Fruit fly (Drosophila melanogaster) whole organism, prepupa: Measurements from ENCODE around the gene lace.
A peak's percentile ranks its signal among the peaks of the same experiment; 100 is the strongest.

Experiments used
- CG10631 ChIP-seq: fragments of 200-800 bp; sonication (Bioruptor generic); optimal IDR thresholded peaks from 2 replicates; lab custom pipeline; 2016; ENCODE audit warnings: missing biosample characterization, missing genetic modification characterization
- CG1621 ChIP-seq: fragments of 200-800 bp; sonication (Bioruptor generic); optimal IDR thresholded peaks from 3 replicates; lab custom pipeline; 2018; ENCODE audit warnings: missing biosample characterization, mild to moderate bottlenecking, missing genetic modification characterization
- CG16779 ChIP-seq: fragments of 200-800 bp; sonication (Bioruptor generic); optimal IDR thresholded peaks from 3 replicates; lab custom pipeline; 2017; ENCODE audit warnings: missing biosample characterization, mild to moderate bottlenecking, missing genetic modification characterization
- CG3032 ChIP-seq: fragments of 200-800 bp; optimal IDR thresholded peaks from 2 replicates; lab custom pipeline; 2019; ENCODE audit warnings: missing biosample characterization, mild to moderate bottlenecking, missing genetic modification characterization, moderate library complexity
- CG32006 ChIP-seq: fragments of 200-800 bp; sonication (Bioruptor generic); optimal IDR thresholded peaks from 3 replicates; lab custom pipeline; 2017; ENCODE audit warnings: missing biosample characterization, mild to moderate bottlenecking, missing genetic modification characterization
- CG34406 ChIP-seq: fragments of 200-800 bp; sonication (Bioruptor generic); optimal IDR thresholded peaks from 3 replicates; lab custom pipeline; 2016; ENCODE audit warnings: missing biosample characterization, missing genetic modification characterization
- CG3919 ChIP-seq: fragments of 200-800 bp; sonication (Bioruptor generic); optimal IDR thresholded peaks from 3 replicates; lab custom pipeline; 2016; ENCODE audit warnings: missing biosample characterization, missing genetic modification characterization
- CG4318 ChIP-seq: fragments of 200-800 bp; sonication (Bioruptor generic); optimal IDR thresholded peaks from 3 replicates; lab custom pipeline; 2017; ENCODE audit warnings: missing biosample characterization, mild to moderate bottlenecking, missing genetic modification characterization
- CG6163 ChIP-seq: fragments of 200-800 bp; sonication (Bioruptor generic); IDR thresholded peaks from 3 replicates; pipeline ENCODE4 v1.3.6; 2022; ENCODE audit warnings: missing biosample characterization, missing genetic modification characterization
- CG6276 ChIP-seq: fragments of 200-800 bp; sonication (Bioruptor generic); optimal IDR thresholded peaks from 2 replicates; lab custom pipeline; 2017; ENCODE audit warnings: missing biosample characterization, mild to moderate bottlenecking, missing genetic modification characterization
- CG6792 ChIP-seq: fragments of 200-800 bp; sonication (Bioruptor generic); optimal IDR thresholded peaks from 3 replicates; lab custom pipeline; 2016; ENCODE audit warnings: missing biosample characterization, missing genetic modification characterization
- CG7368 ChIP-seq: fragments of 200-800 bp; sonication (Bioruptor generic); optimal IDR thresholded peaks from 3 replicates; lab custom pipeline; 2016; ENCODE audit warnings: missing biosample characterization, missing genetic modification characterization
- CG8119 ChIP-seq: fragments of 200-800 bp; sonication (Bioruptor generic); IDR thresholded peaks from 3 replicates; pipeline ENCODE4 v1.3.6; 2022; ENCODE audit warnings: missing biosample characterization, missing genetic modification characterization
- Eip78C ChIP-seq: fragments of 200-800 bp; sonication (Bioruptor generic); peaks from one replicate; lab custom pipeline; 2016; ENCODE audit warnings: missing biosample characterization, missing genetic modification characterization
- Gug ChIP-seq: fragments of 200-800 bp; sonication (Bioruptor generic); IDR thresholded peaks from 2 replicates; pipeline ENCODE4 v1.3.6; 2022; ENCODE audit warnings: missing biosample characterization, missing genetic modification characterization
- Hr38 ChIP-seq: sonication (Bioruptor generic); optimal IDR thresholded peaks from 2 replicates; lab custom pipeline; 2016; ENCODE audit warnings: missing biosample characterization, missing genetic modification characterization
- Hr39 ChIP-seq: fragments of 200-800 bp; sonication (Bioruptor generic); optimal IDR thresholded peaks from 2 replicates; lab custom pipeline; 2016; ENCODE audit warnings: missing biosample characterization, missing genetic modification characterization
- OdsH ChIP-seq: fragments of 200-800 bp; sonication (Bioruptor generic); optimal IDR thresholded peaks from 3 replicates; lab custom pipeline; 2016; ENCODE audit warnings: missing biosample characterization, missing genetic modification characterization
- Smox ChIP-seq: fragments of 200-800 bp; sonication (Bioruptor generic); optimal IDR thresholded peaks from 3 replicates; lab custom pipeline; 2016; ENCODE audit warnings: missing biosample characterization, missing genetic modification characterization
- Sox102F ChIP-seq: fragments of 200-800 bp; sonication (Bioruptor generic); optimal IDR thresholded peaks from 2 replicates; lab custom pipeline; 2016; ENCODE audit warnings: missing biosample characterization, mild to moderate bottlenecking, missing genetic modification characterization
- Sox15 ChIP-seq: fragments of 200-800 bp; sonication (Bioruptor generic); optimal IDR thresholded peaks from 3 replicates; lab custom pipeline; 2016; ENCODE audit warnings: missing biosample characterization, missing genetic modification characterization
- achi ChIP-seq: fragments of 200-800 bp; sonication (Bioruptor generic); optimal IDR thresholded peaks from 3 replicates; lab custom pipeline; 2016; ENCODE audit warnings: missing biosample characterization, missing genetic modification characterization
- acj6 ChIP-seq: fragments of 200-800 bp; sonication (Bioruptor generic); optimal IDR thresholded peaks from 3 replicates; lab custom pipeline; 2016; ENCODE audit warnings: missing biosample characterization, missing genetic modification characterization
- cyc ChIP-seq: fragments of 200-800 bp; sonication (Bioruptor generic); optimal IDR thresholded peaks from 3 replicates; lab custom pipeline; 2016; ENCODE audit warnings: missing biosample characterization, missing genetic modification characterization
- dac ChIP-seq: fragments of 200-800 bp; sonication (Bioruptor generic); optimal IDR thresholded peaks from 2 replicates; lab custom pipeline; 2017; ENCODE audit warnings: missing biosample characterization, mild to moderate bottlenecking, missing genetic modification characterization
- eg ChIP-seq: fragments of 200-800 bp; sonication (Bioruptor generic); IDR thresholded peaks from 3 replicates; pipeline ENCODE4 v1.3.6; 2022; ENCODE audit warnings: missing biosample characterization, missing genetic modification characterization
- fd59A ChIP-seq: fragments of 200-800 bp; sonication (Bioruptor generic); optimal IDR thresholded peaks from 2 replicates; lab custom pipeline; 2017; ENCODE audit warnings: missing biosample characterization, mild to moderate bottlenecking, missing genetic modification characterization, missing genetic modification reagents
- fd85E ChIP-seq: fragments of 200-800 bp; sonication (Bioruptor generic); optimal IDR thresholded peaks from 3 replicates; lab custom pipeline; 2016; ENCODE audit warnings: missing biosample characterization, missing genetic modification characterization
- fkh ChIP-seq: fragments of 200-800 bp; sonication (Bioruptor generic); optimal IDR thresholded peaks from 3 replicates; lab custom pipeline; 2017; ENCODE audit warnings: missing biosample characterization, mild to moderate bottlenecking, missing genetic modification characterization, moderate library complexity
- lz ChIP-seq: fragments of 200-800 bp; sonication (Bioruptor generic); optimal IDR thresholded peaks from 3 replicates; lab custom pipeline; 2016; ENCODE audit warnings: missing biosample characterization, missing genetic modification characterization
- net ChIP-seq: fragments of 200-800 bp; sonication (Bioruptor generic); optimal IDR thresholded peaks from 3 replicates; lab custom pipeline; 2016; ENCODE audit warnings: missing biosample characterization, missing genetic modification characterization
- salr ChIP-seq, 2 experiments: fragments of 200-800 bp; sonication (Bioruptor generic); optimal IDR thresholded peaks; 3 replicates each; lab custom pipeline; 2016 to 2018; ENCODE audit warnings: missing biosample characterization in 2 of 2, missing genetic modification characterization in 2 of 2, mild to moderate bottlenecking in 1 of 2
- ss ChIP-seq, 2 experiments: fragments of 200-800 bp; sonication (Bioruptor generic); optimal IDR thresholded peaks; 2 replicates in 1 of 2; 3 replicates in 1 of 2; lab custom pipeline; 2017 to 2018; ENCODE audit warnings: mild to moderate bottlenecking in 2 of 2, missing biosample characterization in 2 of 2, missing genetic modification characterization in 2 of 2, moderate library complexity in 1 of 2
- svp ChIP-seq: fragments of 200-800 bp; sonication (Bioruptor generic); peaks from one replicate; lab custom pipeline; 2016; ENCODE audit warnings: missing biosample characterization, missing genetic modification characterization
- topi ChIP-seq: fragments of 200-800 bp; sonication (Bioruptor generic); optimal IDR thresholded peaks from 3 replicates; lab custom pipeline; 2016; ENCODE audit warnings: missing biosample characterization, missing genetic modification characterization

The lace gene

DNA sequence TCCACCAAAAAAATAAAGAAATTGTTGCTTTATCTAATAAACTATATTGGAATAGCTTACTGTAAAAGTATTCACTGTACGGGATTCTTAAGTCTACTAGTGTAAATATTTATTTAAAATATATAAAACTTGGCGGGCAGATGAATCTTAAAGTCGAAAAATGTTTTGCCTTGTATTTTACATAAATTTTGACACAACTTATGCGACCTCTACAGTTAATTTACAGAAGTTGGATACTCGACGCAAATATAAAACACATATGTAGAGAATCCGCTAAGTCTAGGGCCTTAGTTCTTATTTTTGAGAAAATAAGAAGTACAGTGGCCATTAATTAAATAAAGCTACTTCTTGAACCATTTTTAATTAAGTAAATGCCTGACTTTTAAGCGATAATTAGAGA, 5.6 kb downstream of the lace start:
- no peak for TF ChIP-seq Sox102F
- no peak for TF ChIP-seq salr (GFP tag; optimal IDR thresholded peaks at IDR 0.05; lab: Kevin White, UChicago)
- TF ChIP-seq lz (GFP tag; lab: Kevin White, UChicago): no peak
- TF ChIP-seq achi (GFP tag; lab: Kevin White, UChicago): no peak
- no peak for TF ChIP-seq Hr39 (GFP tag; lab: Kevin White, UChicago)
- TF ChIP-seq fd85E: no peak
- TF ChIP-seq Hr38 (GFP tag; lab: Kevin White, UChicago): no peak
- TF ChIP-seq Gug (GFP tag; lab: Robert Waterston, UW): no peak
- TF ChIP-seq fd59A (GFP tag; lab: Kevin White, UChicago): no peak
- TF ChIP-seq topi (GFP tag; lab: Kevin White, UChicago): no peak
- TF ChIP-seq acj6 (GFP tag; lab: Kevin White, UChicago): no peak
- no peak for TF ChIP-seq svp
- no peak for TF ChIP-seq fkh
- no peak for TF ChIP-seq CG6276
- no peak for TF ChIP-seq eg (GFP tag; lab: Robert Waterston, UW)
- TF ChIP-seq net: no peak

DNA sequence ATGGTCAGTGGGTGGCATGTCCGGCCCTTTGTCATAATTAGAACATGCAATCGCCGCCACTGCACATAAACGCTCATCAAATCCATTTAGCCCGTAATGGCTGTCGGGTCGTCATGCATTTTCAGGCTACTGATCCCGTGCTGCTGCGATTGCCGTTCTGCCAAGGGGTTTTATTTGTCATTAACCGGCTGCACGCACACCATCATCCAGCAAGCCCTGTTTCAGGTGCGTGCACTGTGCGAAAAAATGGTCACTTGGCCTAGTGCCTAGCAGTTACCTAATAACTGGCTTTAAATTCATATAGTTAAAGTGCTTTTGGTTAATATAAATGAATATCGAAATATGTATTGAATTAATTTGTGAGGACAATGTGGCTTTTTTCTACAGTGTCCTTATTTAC, 38.5 kb downstream of the lace start:
- TF ChIP-seq eg (GFP tag; lab: Robert Waterston, UW) (0 out of 3 replicates have a peak, but pooled peaks have one; percentile 26), cyc (peak; percentile 22), fd85E (no peak), CG3919 (GFP tag; lab: Kevin White, UChicago) (peak; percentile 34), CG6163 (GFP tag; lab: Robert Waterston, UW) (0 out of 3 replicates have a peak, but pooled peaks have one; percentile 28), CG3032 (tag; lab: Kevin White, UChicago) (no peak), svp (peak; percentile 45), CG7368 (GFP tag; lab: Kevin White, UChicago) (no peak), CG32006 (peak; percentile 9), CG1621 (tag; lab: Kevin White, UChicago) (no peak), CG6792 (no peak), achi (GFP tag; lab: Kevin White, UChicago) (no peak), ss (GFP tag; optimal IDR thresholded peaks at IDR 0.05; lab: Kevin White, UChicago) (peak; percentile 27 to 60)

DNA sequence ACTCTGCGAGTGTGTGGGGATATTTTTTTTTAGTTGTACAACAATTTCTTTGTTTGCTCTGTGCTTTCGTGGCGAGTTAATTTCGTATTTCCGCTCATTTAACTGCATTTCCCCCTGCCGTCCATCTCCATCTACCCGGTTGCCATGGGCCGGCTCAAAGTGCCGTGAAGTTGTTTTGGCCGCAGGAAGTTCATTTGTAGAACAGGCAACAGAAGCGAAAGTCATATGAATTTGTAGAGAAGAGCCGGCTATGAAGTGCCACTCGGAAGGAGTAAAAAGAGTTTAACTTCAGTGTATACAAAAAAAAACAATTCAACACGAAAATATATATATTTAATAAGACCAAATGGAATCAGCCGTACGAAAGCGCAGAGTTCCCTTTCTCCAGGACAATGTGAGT, 48.3 kb downstream of the lace start, which contains the start of gene Skadu:
Skadu (plus strand) TSS at position 301 of the 400 bp plus-strand sequence.
- TF ChIP-seq CG4318 (GFP tag; lab: Kevin White, UChicago) (no peak), OdsH (no peak), fd59A (GFP tag; lab: Kevin White, UChicago) (no peak), CG8119 (GFP tag; lab: Robert Waterston, UW) (no peak), CG6792 (no peak), CG3032 (tag; lab: Kevin White, UChicago) (no peak), CG10631 (GFP tag; lab: Kevin White, UChicago) (no peak), dac (GFP tag; lab: Kevin White, UChicago) (no peak), Gug (GFP tag; lab: Robert Waterston, UW) (no peak), Eip78C (no peak), Smox (GFP tag; lab: Kevin White, UChicago) (no peak), acj6 (GFP tag; lab: Kevin White, UChicago) (no peak), fd85E (no peak)

DNA sequence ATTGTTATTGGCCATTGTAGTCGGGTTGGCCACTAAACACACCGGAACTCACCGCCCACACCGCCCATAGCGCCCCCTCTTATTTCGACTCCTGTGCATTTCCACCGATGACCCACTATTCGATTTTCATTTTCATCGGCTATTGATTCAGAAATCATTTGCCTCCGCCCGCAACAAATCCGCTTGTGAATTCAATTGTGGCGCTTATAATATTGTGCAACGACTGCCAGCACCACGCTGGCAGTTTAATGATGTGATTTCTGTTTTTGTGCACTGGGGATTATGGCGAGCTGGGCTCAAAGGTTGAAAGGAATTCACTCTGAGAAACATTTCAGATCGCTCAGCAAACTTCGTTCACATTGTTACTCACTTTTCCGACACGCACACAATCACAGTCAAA, 51.1 kb downstream of the lace start, which contains the start of gene CG15256:
CG15256 (plus strand) TSS at position 301 of the 400 bp plus-strand sequence.
- TF ChIP-seq fd85E (no peak), CG16779 (tag; lab: Kevin White, UChicago) (no peak), dac (GFP tag; lab: Kevin White, UChicago) (no peak), Hr39 (GFP tag; lab: Kevin White, UChicago) (no peak), Eip78C (no peak), cyc (no peak)

DNA sequence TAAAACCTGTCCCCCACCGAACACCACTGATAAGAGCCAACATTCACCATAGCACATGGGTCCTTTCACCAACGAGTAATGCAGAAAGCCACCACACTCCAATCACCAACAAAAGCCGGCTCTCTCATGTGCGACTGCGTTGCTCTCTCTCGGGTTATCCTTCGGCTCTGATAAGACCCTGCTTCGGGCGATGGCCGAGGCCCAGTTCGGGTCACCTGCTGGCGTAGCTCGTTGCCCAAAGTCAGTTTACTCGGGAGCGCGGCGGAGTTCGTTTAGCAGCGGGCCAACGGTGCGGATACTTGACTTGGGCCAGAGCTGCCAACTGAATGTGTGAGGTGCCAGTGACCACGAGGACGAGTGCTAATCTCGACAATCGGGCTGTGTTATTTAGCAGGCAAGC, 53.6 kb downstream of the lace start, which contains the start of gene kek3:
kek3 (plus strand) TSS at position 244 of the 400 bp plus-strand sequence.
- no peak for TF ChIP-seq Smox (GFP tag; lab: Kevin White, UChicago)
- TF ChIP-seq Sox15 (GFP tag; lab: Kevin White, UChicago): no peak
- TF ChIP-seq CG34406 (GFP tag; lab: Kevin White, UChicago): no peak
- TF ChIP-seq CG7368 (GFP tag; lab: Kevin White, UChicago): no peak
- no peak for TF ChIP-seq fkh
- TF ChIP-seq topi (GFP tag; lab: Kevin White, UChicago): no peak
